Fruit fly (Drosophila melanogaster): ENCODE data around the gene smal.

smal gene

dm6 chr2L:6199544-6199943 is 20.6 kb downstream of the smal start:
- TF ChIP-seq Ets98B (GFP tag; IDR thresholded peaks at IDR 0.05): no peak
- no peak for TF ChIP-seq D1 (tag; optimal IDR thresholded peaks at IDR 0.05)
- TF ChIP-seq CG14655 (GFP tag; optimal IDR thresholded peaks at IDR 0.05): no peak
- TF ChIP-seq fd96Ca (GFP tag; IDR thresholded peaks at IDR 0.05): no peak
- TF ChIP-seq CG32121 (GFP tag; IDR thresholded peaks at IDR 0.05): no peak
- no peak for TF ChIP-seq Pif1A (GFP tag; optimal IDR thresholded peaks at IDR 0.05)
- no peak for TF ChIP-seq gl (tag; optimal IDR thresholded peaks at IDR 0.05)
- TF ChIP-seq CG4496 (GFP tag; IDR thresholded peaks at IDR 0.05): no peak
- no peak for TF ChIP-seq CG13204 (GFP tag; optimal IDR thresholded peaks at IDR 0.05)
- TF ChIP-seq Pif1B (GFP tag; optimal IDR thresholded peaks at IDR 0.05): no peak
- no peak for TF ChIP-seq CG17806 (tag; optimal IDR thresholded peaks at IDR 0.05)
- no peak for TF ChIP-seq CG8159 (tag; optimal IDR thresholded peaks at IDR 0.05)
- TF ChIP-seq CG8301 (tag; optimal IDR thresholded peaks at IDR 0.05): no peak
- TF ChIP-seq rn (GFP tag; IDR thresholded peaks at IDR 0.05): no peak
- TF ChIP-seq Snoo (tag; optimal IDR thresholded peaks at IDR 0.05): no peak
- TF ChIP-seq CG10348 (GFP tag; IDR thresholded peaks at IDR 0.05): no peak

- TF ChIP-seq rn (GFP tag; IDR thresholded peaks at IDR 0.05) (no peak), CG15710 (tag; optimal IDR thresholded peaks at IDR 0.05) (no peak), Pif1B (GFP tag; optimal IDR thresholded peaks at IDR 0.05) (no peak), gl (tag; optimal IDR thresholded peaks at IDR 0.05) (no peak)
These were observed 22.5 kb downstream of the smal start for dm6 chr2L:6201469-6201868.

- TF ChIP-seq gl (tag; optimal IDR thresholded peaks at IDR 0.05) (no peak), CG14655 (GFP tag; optimal IDR thresholded peaks at IDR 0.05) (no peak)
These were observed 23.9 kb downstream of the smal start for dm6 chr2L:6202881-6203280.

DNA sequence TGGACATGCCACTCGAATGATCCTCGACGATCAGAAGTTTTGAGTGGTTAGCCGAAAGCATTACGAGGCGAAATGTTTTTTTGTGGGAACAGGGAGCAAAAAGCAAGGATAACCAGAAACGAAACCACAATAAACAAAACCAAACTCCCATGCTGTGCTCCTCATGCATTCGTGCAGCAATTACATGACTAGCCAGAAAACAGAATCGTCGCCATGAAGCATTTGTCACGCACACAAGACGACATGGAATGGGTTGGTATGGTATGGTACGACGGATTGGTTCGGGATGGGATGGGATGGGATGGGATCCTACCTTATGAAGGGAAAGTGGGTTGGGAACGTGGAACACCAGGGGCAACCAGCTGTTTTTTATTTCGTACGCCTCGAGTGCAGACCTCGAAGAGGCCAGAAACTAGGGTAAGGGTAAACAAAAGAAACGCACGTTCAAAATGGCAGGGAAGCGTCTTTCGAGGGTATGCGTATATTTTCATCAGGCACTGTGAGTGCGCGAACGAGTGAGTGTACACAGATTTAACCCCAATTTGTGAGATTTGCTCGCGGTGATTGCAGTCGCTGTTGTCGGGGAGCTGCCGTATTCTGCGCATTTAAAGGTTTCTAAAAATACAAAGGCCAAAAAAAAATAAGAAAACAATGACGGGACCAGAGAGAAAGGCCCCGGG is 25.8 kb downstream of the smal start:
- TF ChIP-seq CG4496 (GFP tag; IDR thresholded peaks at IDR 0.05) (no peak), CG14655 (GFP tag; optimal IDR thresholded peaks at IDR 0.05) (no peak), fd96Ca (GFP tag; IDR thresholded peaks at IDR 0.05) (no peak), CG10348 (GFP tag; IDR thresholded peaks at IDR 0.05) (no peak), Snoo (tag; optimal IDR thresholded peaks at IDR 0.05) (no peak), CG13204 (GFP tag; optimal IDR thresholded peaks at IDR 0.05) (no peak), Pif1A (GFP tag; optimal IDR thresholded peaks at IDR 0.05) (no peak), CG8159 (tag; optimal IDR thresholded peaks at IDR 0.05) (no peak), CG17806 (tag; optimal IDR thresholded peaks at IDR 0.05) (no peak), CG32121 (GFP tag; IDR thresholded peaks at IDR 0.05) (no peak), rn (GFP tag; IDR thresholded peaks at IDR 0.05) (no peak), gl (tag; optimal IDR thresholded peaks at IDR 0.05) (no peak), CG8301 (tag; optimal IDR thresholded peaks at IDR 0.05) (no peak)

dm6 chr2L:6210818-6211217 is 31.9 kb downstream of the smal start:
- no peak for TF ChIP-seq CG13204 (GFP tag; optimal IDR thresholded peaks at IDR 0.05)
- no peak for TF ChIP-seq fd96Ca (GFP tag; IDR thresholded peaks at IDR 0.05)
- TF ChIP-seq CG14655 (GFP tag; optimal IDR thresholded peaks at IDR 0.05): no peak
- no peak for TF ChIP-seq CG8301 (tag; optimal IDR thresholded peaks at IDR 0.05)
- no peak for TF ChIP-seq CG4496 (GFP tag; IDR thresholded peaks at IDR 0.05)
- no peak for TF ChIP-seq CG10348 (GFP tag; IDR thresholded peaks at IDR 0.05)

dm6 chr2L:6211555-6211954 is 32.6 kb downstream of the smal start:
- TF ChIP-seq CG9948 (tag; optimal IDR thresholded peaks at IDR 0.05) (no peak), CG34367 (tag; optimal IDR thresholded peaks at IDR 0.05) (no peak), CG4496 (GFP tag; IDR thresholded peaks at IDR 0.05) (no peak), CG13204 (GFP tag; optimal IDR thresholded peaks at IDR 0.05) (no peak)

dm6 chr2L:6213505-6213904 is 34.6 kb downstream of the smal start:
- no peak for TF ChIP-seq CG17806 (tag; optimal IDR thresholded peaks at IDR 0.05)
- TF ChIP-seq CG13204 (GFP tag; optimal IDR thresholded peaks at IDR 0.05): no peak
- no peak for TF ChIP-seq CG34367 (tag; optimal IDR thresholded peaks at IDR 0.05)
- no peak for TF ChIP-seq CG10348 (GFP tag; IDR thresholded peaks at IDR 0.05)
- no peak for TF ChIP-seq CG8159 (tag; optimal IDR thresholded peaks at IDR 0.05)
- TF ChIP-seq CG15710 (tag; optimal IDR thresholded peaks at IDR 0.05): no peak
- no peak for TF ChIP-seq D1 (tag; optimal IDR thresholded peaks at IDR 0.05)
- no peak for TF ChIP-seq CG14655 (GFP tag; optimal IDR thresholded peaks at IDR 0.05)
- no peak for TF ChIP-seq gl (tag; optimal IDR thresholded peaks at IDR 0.05)
- TF ChIP-seq Ets98B (GFP tag; IDR thresholded peaks at IDR 0.05): no peak
- TF ChIP-seq CG12605 (GFP tag; IDR thresholded peaks at IDR 0.05): no peak
- no peak for TF ChIP-seq EcR (GFP tag; optimal IDR thresholded peaks at IDR 0.05)

DNA sequence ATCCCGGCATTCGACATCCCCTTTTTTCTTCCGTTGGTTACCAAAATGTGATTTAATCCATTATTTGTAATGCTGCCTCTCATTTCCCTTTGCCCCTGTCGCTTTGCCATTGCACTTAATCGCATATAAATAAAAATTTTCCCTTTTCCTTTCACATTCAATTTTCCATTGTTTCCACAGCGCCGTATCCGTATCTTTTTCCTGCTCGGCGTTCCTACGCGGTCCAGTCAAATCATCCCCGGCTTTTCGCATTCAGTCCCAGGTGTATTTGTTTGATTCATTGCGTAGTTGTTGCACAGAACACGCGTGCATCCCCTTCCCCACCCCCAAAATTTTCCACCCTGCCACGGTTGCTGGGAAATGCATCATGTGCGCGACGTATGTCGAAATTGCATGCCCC is 37.0 kb downstream of the smal start:
- no peak for TF ChIP-seq CG14655 (GFP tag; optimal IDR thresholded peaks at IDR 0.05)
- no peak for TF ChIP-seq Ets98B (GFP tag; IDR thresholded peaks at IDR 0.05)

All from whole organism, pupa.